Fruit fly (Drosophila melanogaster): ENCODE data around the gene Nrt.

Gene Nrt

dm6 chr3L:16801499-16802452 is 35.9 kb downstream of the Nrt start (continued):
- TF ChIP-seq CG9609 (GFP tag; optimal IDR thresholded peaks at IDR 0.05), result no peak
- no peak for TF ChIP-seq Hr39 (optimal IDR thresholded peaks at IDR 0.05)
- peak; percentile 58 for TF ChIP-seq grau (tag; optimal IDR thresholded peaks at IDR 0.05)
- peak; percentile 70 for TF ChIP-seq Oli (tag; optimal IDR thresholded peaks at IDR 0.05)
- TF ChIP-seq CG1602 (GFP tag; optimal IDR thresholded peaks at IDR 0.05), result peak; percentile 56
- peak; percentile 61 for TF ChIP-seq sisA (GFP tag; IDR thresholded peaks at IDR 0.05)
- TF ChIP-seq CG13424 (tag; optimal IDR thresholded peaks at IDR 0.05), result peak; percentile 48
- peak; percentile 60 for TF ChIP-seq CG30403 (GFP tag; optimal IDR thresholded peaks at IDR 0.05)
- TF ChIP-seq sna (GFP tag; IDR thresholded peaks at IDR 0.05; ENCODE audit: partially characterized antibody), result no peak
- no peak for TF ChIP-seq MTF-1 (GFP tag; optimal IDR thresholded peaks at IDR 0.05; ENCODE audit: borderline replicate concordance)
- TF ChIP-seq CG5245 (GFP tag; optimal IDR thresholded peaks at IDR 0.05), result peak; percentile 53
- TF ChIP-seq psq (GFP tag; optimal IDR thresholded peaks at IDR 0.05), result no peak
- no peak for TF ChIP-seq Bgb (GFP tag; IDR thresholded peaks at IDR 0.05; ENCODE audit: partially characterized antibody)
- TF ChIP-seq zfh2 (GFP tag; optimal IDR thresholded peaks at IDR 0.05), result peak; percentile 12
- TF ChIP-seq ash1 (GFP tag; optimal IDR thresholded peaks at IDR 0.05), result no peak
- 0 out of 2 replicates have a peak, but pooled peaks have one; percentile 6 for TF ChIP-seq ttk (GFP tag; IDR thresholded peaks at IDR 0.05)
- TF ChIP-seq CG6654 (GFP tag; optimal IDR thresholded peaks at IDR 0.05), result peak; percentile 34
- peak; percentile 53 for TF ChIP-seq BtbVII (GFP tag; optimal IDR thresholded peaks at IDR 0.05)
- TF ChIP-seq mld (GFP tag; IDR thresholded peaks at IDR 0.05; ENCODE audit: partially characterized antibody), result no peak
- TF ChIP-seq org-1 (GFP tag; optimal IDR thresholded peaks at IDR 0.05), result peak; percentile 20
- TF ChIP-seq Elba2 (GFP tag; optimal IDR thresholded peaks at IDR 0.05), result no peak
- TF ChIP-seq CG15601 (tag; optimal IDR thresholded peaks at IDR 0.05), result peak; percentile 43
- TF ChIP-seq CG14441 (GFP tag; IDR thresholded peaks at IDR 0.05), result peak; percentile 66
- TF ChIP-seq sug (tag; optimal IDR thresholded peaks at IDR 0.05), result peak; percentile 89
- peak; percentile 57 for TF ChIP-seq E2f1 (GFP tag; IDR thresholded peaks at IDR 0.05)
- peak; percentile 65 for TF ChIP-seq CG18599 (GFP tag; optimal IDR thresholded peaks at IDR 0.05)
- TF ChIP-seq Nf-YB (GFP tag; optimal IDR thresholded peaks at IDR 0.05), result peak; percentile 44
- peak; percentile 83 for TF ChIP-seq sd (tag; optimal IDR thresholded peaks at IDR 0.05)
- TF ChIP-seq Sry-β (GFP tag; optimal IDR thresholded peaks at IDR 0.05), result no peak
- TF ChIP-seq Atf3 (GFP tag; optimal IDR thresholded peaks at IDR 0.05), result no peak
- TF ChIP-seq CG10654 (GFP tag; optimal IDR thresholded peaks at IDR 0.05), result no peak
- TF ChIP-seq Sox100B (GFP tag; optimal IDR thresholded peaks at IDR 0.05), result peak; percentile 49
- peak; percentile 64 for TF ChIP-seq bcd (GFP tag; optimal IDR thresholded peaks at IDR 0.05)
- peak; percentile 71 for TF ChIP-seq CG6689 (GFP tag; IDR thresholded peaks at IDR 0.05)
- peak; percentile 49 for TF ChIP-seq dmrt99B (tag; optimal IDR thresholded peaks at IDR 0.05)
- peak; percentile 30; the same call in 1 of the 2 replicates for TF ChIP-seq ssp (GFP tag; IDR thresholded peaks at IDR 0.05)
- TF ChIP-seq nmo (GFP tag; optimal IDR thresholded peaks at IDR 0.05), result peak; percentile 75
- TF ChIP-seq gt (GFP tag; IDR thresholded peaks at IDR 0.05), result no peak
- TF ChIP-seq kni (GFP tag; optimal IDR thresholded peaks at IDR 0.05), result peak; percentile 7
- TF ChIP-seq ind (GFP tag; optimal IDR thresholded peaks at IDR 0.05), result peak; percentile 51
- peak; percentile 28; the same call in 1 of the 2 replicates for TF ChIP-seq Ada2b (GFP tag; IDR thresholded peaks at IDR 0.05)
- TF ChIP-seq lov (optimal IDR thresholded peaks at IDR 0.05), result no peak
- 0 out of 3 replicates have a peak, but pooled peaks have one; percentile 51 for TF ChIP-seq lov (GFP tag; IDR thresholded peaks at IDR 0.05)
- peak; percentile 34; the same call in 1 of the 2 replicates for TF ChIP-seq CG6272 (GFP tag; IDR thresholded peaks at IDR 0.05)
- peak; percentile 5 for TF ChIP-seq shn (GFP tag; optimal IDR thresholded peaks at IDR 0.05)
- peak; percentile 13 to 27 for TF ChIP-seq Pdp1 (GFP tag; optimal IDR thresholded peaks at IDR 0.05)
- no peak for TF ChIP-seq CTCF (GFP tag; optimal IDR thresholded peaks at IDR 0.05)
- TF ChIP-seq CG2875 (GFP tag; optimal IDR thresholded peaks at IDR 0.05), result peak; percentile 30
- TF ChIP-seq row (GFP tag; IDR thresholded peaks at IDR 0.05), result peak; percentile 82

Data from whole organism, embryonic.